Worm (Caenorhabditis elegans) whole organism, L4/young adult: Measurements from ENCODE around the gene srh-181.

Experiments
- W03F9.2 ChIP-seq: fragments of 150-350 bp; optimal IDR thresholded peaks from 2 replicates; lab custom pipeline; 2014; ENCODE audit warnings: missing biosample characterization, missing genetic modification characterization
- dao-5 ChIP-seq: sonication (generic microtip); optimal IDR thresholded peaks from 2 replicates; lab custom pipeline; 2016; ENCODE audit warnings: missing genotype, missing genetic modification characterization, moderate library complexity, missing compliant biosample characterization
- him-1 ChIP-seq: sonication (generic microtip); optimal IDR thresholded peaks from 2 replicates; lab custom pipeline; 2016; ENCODE audit warnings: missing genotype, missing genetic modification reagents, missing genetic modification characterization, missing compliant biosample characterization

- TF ChIP-seq him-1 (tag; lab: Kevin White, UChicago): peak; percentile 81
- TF ChIP-seq W03F9.2 (tag; lab: Kevin White, UChicago): no peak
- no peak for TF ChIP-seq dao-5
Measured at ce11 chrV:18490284-18490832, 16.0 kb downstream of the srh-181 start.
